Worm (Caenorhabditis elegans) whole organism, mixed stage, embryonic: ENCODE measurements around the gene F28F8.7.

Experiments
- M03D4.4 ChIP-seq: sonication (generic microtip); optimal IDR thresholded peaks from 2 replicates; lab custom pipeline; 2017; ENCODE audit warnings: mild to moderate bottlenecking, missing genetic modification characterization, missing compliant biosample characterization
- bed-3 ChIP-seq: fragments of 200-800 bp; sonication (Bioruptor generic); optimal IDR thresholded peaks from 3 replicates; lab custom pipeline; 2018; ENCODE audit warnings: mild to moderate bottlenecking, missing genetic modification characterization, moderate library complexity, missing compliant biosample characterization
- blmp-1 ChIP-seq: fragments of 150-350 bp; optimal IDR thresholded peaks from 2 replicates; lab custom pipeline; 2014; ENCODE audit warnings: missing biosample characterization, missing genetic modification characterization
- ceh-39 ChIP-seq: fragments of 150-350 bp; optimal IDR thresholded peaks from 2 replicates; lab custom pipeline; 2014; ENCODE audit warnings: missing biosample characterization, missing genetic modification characterization
- ceh-43 ChIP-seq: fragments of 200-800 bp; sonication (Bioruptor generic); optimal IDR thresholded peaks from 2 replicates; lab custom pipeline; 2018; ENCODE audit warnings: mild to moderate bottlenecking, missing genetic modification characterization, moderate library complexity, missing compliant biosample characterization
- ceh-83 ChIP-seq: fragments of 200-800 bp; sonication (Bioruptor generic); optimal IDR thresholded peaks from 2 replicates; lab custom pipeline; 2018; ENCODE audit warnings: mild to moderate bottlenecking, missing genetic modification characterization, missing compliant biosample characterization
- ces-1 ChIP-seq: fragments of 150-350 bp; optimal IDR thresholded peaks from 2 replicates; lab custom pipeline; 2014; ENCODE audit warnings: missing biosample characterization, missing genetic modification reagents, missing genetic modification characterization
- cnd-1 ChIP-seq: fragments of 200-800 bp; sonication (Bioruptor generic); optimal IDR thresholded peaks from 2 replicates; lab custom pipeline; 2018; ENCODE audit warnings: mild to moderate bottlenecking, missing genetic modification characterization, missing compliant biosample characterization
- drap-1 ChIP-seq: fragments of 200-800 bp; sonication (Bioruptor generic); optimal IDR thresholded peaks from 3 replicates; lab custom pipeline; 2018; ENCODE audit warnings: mild to moderate bottlenecking, missing genetic modification characterization, missing compliant biosample characterization
- elt-1 ChIP-seq: sonication (generic microtip); optimal IDR thresholded peaks from 2 replicates; lab custom pipeline; 2017; ENCODE audit warnings: missing genetic modification characterization, mild to moderate bottlenecking, missing compliant biosample characterization, antibody characterized with exemption, moderate library complexity, borderline replicate concordance; ENCODE audit not compliant: insufficient read depth
- elt-3 ChIP-seq: fragments of 150-350 bp; optimal IDR thresholded peaks from 2 replicates; lab custom pipeline; 2014; ENCODE audit warnings: missing biosample characterization, missing genetic modification characterization
- flh-1 ChIP-seq: fragments of 200-800 bp; sonication (Bioruptor generic); optimal IDR thresholded peaks from 2 replicates; lab custom pipeline; 2018; ENCODE audit warnings: mild to moderate bottlenecking, missing genetic modification characterization, moderate library complexity, missing compliant biosample characterization
- ham-2 ChIP-seq: fragments of 200-800 bp; sonication (Bioruptor generic); optimal IDR thresholded peaks from 2 replicates; lab custom pipeline; 2018; ENCODE audit warnings: mild to moderate bottlenecking, missing genetic modification characterization, missing compliant biosample characterization
- hlh-1 ChIP-seq: fragments of 150-350 bp; optimal IDR thresholded peaks from 2 replicates; lab custom pipeline; 2014; ENCODE audit warnings: missing biosample characterization, missing genetic modification reagents, missing genetic modification characterization
- lin-13 ChIP-seq: fragments of 150-350 bp; optimal IDR thresholded peaks from 2 replicates; lab custom pipeline; 2014; ENCODE audit warnings: missing biosample characterization, missing genetic modification characterization
- lin-32 ChIP-seq: fragments of 200-800 bp; sonication (Bioruptor generic); optimal IDR thresholded peaks from 2 replicates; lab custom pipeline; 2018; ENCODE audit warnings: mild to moderate bottlenecking, missing genetic modification characterization, missing compliant biosample characterization
- lsy-2 ChIP-seq: fragments of 150-350 bp; optimal IDR thresholded peaks from 2 replicates; lab custom pipeline; 2014; ENCODE audit warnings: missing biosample characterization, missing genetic modification characterization
- mab-5 ChIP-seq: fragments of 150-350 bp; optimal IDR thresholded peaks from 2 replicates; lab custom pipeline; 2014; ENCODE audit warnings: missing biosample characterization, missing genetic modification characterization
- mep-1 ChIP-seq: fragments of 150-350 bp; optimal IDR thresholded peaks from 2 replicates; lab custom pipeline; 2017; ENCODE audit warnings: missing biosample characterization, missing genetic modification reagents, missing genetic modification characterization, inconsistent platforms
- mls-2 ChIP-seq: sonication (generic microtip); optimal IDR thresholded peaks from 2 replicates; lab custom pipeline; 2016; ENCODE audit warnings: mild to moderate bottlenecking, missing genetic modification characterization, moderate library complexity, missing compliant biosample characterization
- nhr-12 ChIP-seq: fragments of 150-350 bp; optimal IDR thresholded peaks from 2 replicates; lab custom pipeline; 2014; ENCODE audit warnings: missing biosample characterization, missing genetic modification characterization
- nhr-2 ChIP-seq: fragments of 150-350 bp; optimal IDR thresholded peaks from 2 replicates; lab custom pipeline; 2014; ENCODE audit warnings: missing biosample characterization, missing genetic modification characterization
- nhr-237 ChIP-seq: fragments of 150-350 bp; optimal IDR thresholded peaks from 2 replicates; lab custom pipeline; 2014; ENCODE audit warnings: missing biosample characterization, missing genetic modification characterization
- nhr-28 ChIP-seq: fragments of 150-350 bp; optimal IDR thresholded peaks from 2 replicates; lab custom pipeline; 2014; ENCODE audit warnings: missing biosample characterization, missing genetic modification characterization
- nhr-76 ChIP-seq: sonication (generic microtip); optimal IDR thresholded peaks from 2 replicates; lab custom pipeline; 2017; ENCODE audit warnings: missing biosample characterization, missing genetic modification characterization
- pha-4 ChIP-seq: fragments of 150-350 bp; optimal IDR thresholded peaks from 2 replicates; lab custom pipeline; 2018; ENCODE audit warnings: missing biosample characterization, missing genetic modification reagents, missing genetic modification characterization
- sem-2 ChIP-seq: fragments of 200-800 bp; sonication (Bioruptor generic); optimal IDR thresholded peaks from 2 replicates; lab custom pipeline; 2018; ENCODE audit warnings: mild to moderate bottlenecking, missing genetic modification characterization, missing compliant biosample characterization
- snpc-4 ChIP-seq: fragments of 150-350 bp; optimal IDR thresholded peaks from 2 replicates; lab custom pipeline; 2014; ENCODE audit warnings: missing biosample characterization, missing genetic modification characterization
- sptf-1 ChIP-seq: sonication (generic microtip); optimal IDR thresholded peaks from 2 replicates; lab custom pipeline; 2017; ENCODE audit warnings: mild to moderate bottlenecking, missing genetic modification characterization, moderate library complexity, missing compliant biosample characterization
- tbx-8 ChIP-seq: fragments of 200-800 bp; sonication (Bioruptor generic); optimal IDR thresholded peaks from 2 replicates; lab custom pipeline; 2018; ENCODE audit warnings: mild to moderate bottlenecking, missing genetic modification characterization, moderate library complexity, missing compliant biosample characterization
- unc-120 ChIP-seq: sonication (generic microtip); optimal IDR thresholded peaks from 2 replicates; lab custom pipeline; 2017; ENCODE audit warnings: missing genetic modification characterization, missing compliant biosample characterization; ENCODE audit not compliant: poor library complexity, severe bottlenecking
- unc-39 ChIP-seq: fragments of 150-350 bp; optimal IDR thresholded peaks from 2 replicates; lab custom pipeline; 2014; ENCODE audit warnings: missing biosample characterization, missing genetic modification characterization
- unc-62 ChIP-seq: fragments of 150-350 bp; optimal IDR thresholded peaks from 2 replicates; lab custom pipeline; 2014; ENCODE audit warnings: missing biosample characterization, missing genetic modification reagents, missing genetic modification characterization
- zip-8 ChIP-seq: fragments of 150-350 bp; optimal IDR thresholded peaks from 2 replicates; lab custom pipeline; 2014; ENCODE audit warnings: missing biosample characterization, missing genetic modification characterization
- ztf-11 ChIP-seq: fragments of 150-350 bp; optimal IDR thresholded peaks from 2 replicates; lab custom pipeline; 2014; ENCODE audit warnings: missing biosample characterization, missing genetic modification characterization

The F28F8.7 gene

ce11 chrV:15614534-15614933, 24.1 kb upstream of the F28F8.7 start:
- no peak for TF ChIP-seq blmp-1 (tag; lab: Kevin White, UChicago)
- TF ChIP-seq sptf-1 (tag; lab: Kevin White, UChicago): no peak
- TF ChIP-seq ceh-43 (GFP tag; lab: Kevin White, UChicago): no peak
- TF ChIP-seq hlh-1 (tag; lab: Kevin White, UChicago): no peak
- TF ChIP-seq nhr-2 (tag; lab: Kevin White, UChicago): no peak
- no peak for TF ChIP-seq nhr-12 (tag; lab: Kevin White, UChicago)
- TF ChIP-seq unc-62 (GFP tag; lab: Kevin White, UChicago): no peak
- TF ChIP-seq ceh-39: no peak
- TF ChIP-seq cnd-1 (tag; lab: Kevin White, UChicago): no peak
- no peak for TF ChIP-seq elt-1 (tag; lab: Kevin White, UChicago)
- TF ChIP-seq ceh-83 (GFP tag; lab: Kevin White, UChicago): no peak
- no peak for TF ChIP-seq pha-4 (tag; lab: Kevin White, UChicago)
- TF ChIP-seq lin-13 (tag; lab: Kevin White, UChicago): no peak
- no peak for TF ChIP-seq mls-2 (tag; lab: Kevin White, UChicago)
- TF ChIP-seq M03D4.4 (tag; lab: Kevin White, UChicago): no peak
- no peak for TF ChIP-seq nhr-237 (tag; lab: Kevin White, UChicago)

- TF ChIP-seq mls-2 (tag; lab: Kevin White, UChicago): no peak
- TF ChIP-seq ceh-39: no peak
- no peak for TF ChIP-seq lin-32 (GFP tag; lab: Kevin White, UChicago)
- TF ChIP-seq pha-4 (tag; lab: Kevin White, UChicago): no peak
- no peak for TF ChIP-seq snpc-4 (tag; lab: Kevin White, UChicago)
- TF ChIP-seq cnd-1 (tag; lab: Kevin White, UChicago): no peak
- TF ChIP-seq elt-1 (tag; lab: Kevin White, UChicago): no peak
- no peak for TF ChIP-seq elt-3 (tag; lab: Kevin White, UChicago)
- no peak for TF ChIP-seq nhr-76 (tag; lab: Kevin White, UChicago)
- TF ChIP-seq nhr-2 (tag; lab: Kevin White, UChicago): no peak
- no peak for TF ChIP-seq ceh-83 (GFP tag; lab: Kevin White, UChicago)
- no peak for TF ChIP-seq bed-3 (GFP tag; lab: Kevin White, UChicago)
- no peak for TF ChIP-seq hlh-1 (tag; lab: Kevin White, UChicago)
- TF ChIP-seq tbx-8 (GFP tag; lab: Kevin White, UChicago): no peak
- no peak for TF ChIP-seq mab-5
- no peak for TF ChIP-seq ztf-11 (tag; lab: Kevin White, UChicago)
- no peak for TF ChIP-seq M03D4.4 (tag; lab: Kevin White, UChicago)
- no peak for TF ChIP-seq unc-39 (tag; lab: Kevin White, UChicago)
Measured at ce11 chrV:15612886-15613285, 22.5 kb upstream of the F28F8.7 start, which contains the start of gene str-263. str-263 (plus strand) TSS chrV:15613186.

- TF ChIP-seq unc-120 (tag; lab: Kevin White, UChicago) (no peak), lsy-2 (tag; lab: Kevin White, UChicago) (no peak), unc-62 (GFP tag; lab: Kevin White, UChicago) (no peak), lin-32 (GFP tag; lab: Kevin White, UChicago) (no peak), bed-3 (GFP tag; lab: Kevin White, UChicago) (no peak), blmp-1 (tag; lab: Kevin White, UChicago) (no peak), nhr-237 (tag; lab: Kevin White, UChicago) (no peak), nhr-12 (tag; lab: Kevin White, UChicago) (no peak), hlh-1 (tag; lab: Kevin White, UChicago) (no peak), unc-39 (tag; lab: Kevin White, UChicago) (no peak), ztf-11 (tag; lab: Kevin White, UChicago) (no peak), ceh-39 (peak; percentile 48), ceh-43 (GFP tag; lab: Kevin White, UChicago) (no peak), nhr-28 (no peak), tbx-8 (GFP tag; lab: Kevin White, UChicago) (no peak), ces-1 (GFP tag; lab: Kevin White, UChicago) (peak; percentile 79), zip-8 (tag; lab: Kevin White, UChicago) (peak; percentile 20), elt-1 (tag; lab: Kevin White, UChicago) (no peak), snpc-4 (tag; lab: Kevin White, UChicago) (no peak), mls-2 (tag; lab: Kevin White, UChicago) (peak; percentile 44), lin-13 (tag; lab: Kevin White, UChicago) (no peak), ham-2 (peak; percentile 17), flh-1 (no peak), elt-3 (tag; lab: Kevin White, UChicago) (no peak), sptf-1 (tag; lab: Kevin White, UChicago) (no peak), nhr-76 (tag; lab: Kevin White, UChicago) (no peak), mep-1 (peak; percentile 85), mab-5 (no peak), M03D4.4 (tag; lab: Kevin White, UChicago) (peak; percentile 7), nhr-2 (tag; lab: Kevin White, UChicago) (peak; percentile 29), sem-2 (GFP tag; lab: Kevin White, UChicago) (no peak), pha-4 (tag; lab: Kevin White, UChicago) (peak; percentile 45), ceh-83 (GFP tag; lab: Kevin White, UChicago) (no peak), drap-1 (GFP tag; lab: Kevin White, UChicago) (peak; percentile 62), cnd-1 (tag; lab: Kevin White, UChicago) (peak; percentile 52)
Measured at ce11 chrV:15610350-15610940, 20.0 kb upstream of the F28F8.7 start, which contains the start of the genes fbxa-153 and str-12. fbxa-153 (minus strand) TSS chrV:15610384. str-12 (plus strand) TSS chrV:15610890.
